Fruit fly (Drosophila melanogaster): ENCODE data around the gene CG43078.

DNA sequence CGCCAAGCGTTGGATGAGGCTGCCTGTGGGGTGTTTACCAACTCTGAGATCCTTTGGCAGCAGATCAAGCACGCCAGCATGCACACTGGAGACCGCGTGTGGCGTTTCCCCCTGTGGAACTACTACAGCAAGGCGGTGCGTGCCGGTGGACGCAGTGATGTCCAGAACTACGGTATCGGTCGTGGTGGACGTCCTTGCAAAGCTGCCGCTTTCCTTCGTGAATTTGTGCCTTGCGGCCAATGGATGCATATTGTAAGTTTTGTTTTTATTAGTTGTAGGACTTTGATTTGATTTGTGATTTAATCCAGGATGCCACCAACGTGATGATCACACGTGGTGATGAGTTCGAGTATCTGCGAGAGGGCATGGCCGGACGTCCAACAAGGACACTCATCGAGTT lies 44.9 kb downstream of the CG43078 start:
- TF ChIP-seq CG8478 (optimal IDR thresholded peaks at IDR 0.05) (no peak), pan (optimal IDR thresholded peaks at IDR 0.05) (no peak), psq (optimal IDR thresholded peaks at IDR 0.05) (no peak)
